Fruit fly (Drosophila melanogaster) whole organism, wandering third instar larva: ENCODE results near the gene Bili.

Experiments used
- Dif ChIP-seq: fragments of 200-275, 200-300 bp; sonication (Bioruptor generic); optimal IDR thresholded peaks from 2 replicates; lab custom pipeline; 2018; ENCODE audit warnings: missing biosample characterization, missing genetic modification characterization; ENCODE audit not compliant: partially characterized antibody
- N ChIP-seq: fragments of >200 bp; optimal IDR thresholded peaks from 2 replicates; lab custom pipeline; 2018; ENCODE audit warnings: missing biosample characterization, missing external identifiers, missing genetic modification characterization
- Vsx2 ChIP-seq: fragments of 200-300, 225-300 bp; sonication (Bioruptor generic); optimal IDR thresholded peaks from 2 replicates; lab custom pipeline; 2018; ENCODE audit warnings: missing biosample characterization, missing genetic modification characterization; ENCODE audit not compliant: partially characterized antibody
- h ChIP-seq: fragments of 200-800 bp; sonication (Bioruptor generic); optimal IDR thresholded peaks from 3 replicates; lab custom pipeline; 2016; ENCODE audit warnings: missing biosample characterization, mild to moderate bottlenecking, missing genetic modification characterization
- lola ChIP-seq: fragments of >200 bp; optimal IDR thresholded peaks from 2 replicates; lab custom pipeline; 2017; ENCODE audit warnings: missing biosample characterization, missing genetic modification characterization
- pan ChIP-seq: fragments of >200 bp; optimal IDR thresholded peaks from 2 replicates; lab custom pipeline; 2017
- rgr ChIP-seq: fragments of 200-800 bp; sonication (Bioruptor generic); optimal IDR thresholded peaks from 3 replicates; lab custom pipeline; 2016; ENCODE audit warnings: missing biosample characterization, mild to moderate bottlenecking, missing genetic modification characterization
- sv ChIP-seq: fragments of 200-800 bp; sonication (Bioruptor generic); optimal IDR thresholded peaks from 3 replicates; lab custom pipeline; 2016; ENCODE audit warnings: missing biosample characterization, missing genetic modification characterization
- usp ChIP-seq: fragments of >200 bp; optimal IDR thresholded peaks from 2 replicates; lab custom pipeline; 2017; ENCODE audit warnings: missing biosample characterization, missing genetic modification characterization

Gene Bili

dm6 chr3R:25183484-25184442, 52.7 kb downstream of the Bili start, which contains the start of gene dan (continued):
- TF ChIP-seq usp (GFP tag; lab: Kevin White, UChicago), result no peak
- peak; percentile 67 for TF ChIP-seq Vsx2 (GFP tag; lab: Kevin White, UChicago)
- no peak for TF ChIP-seq sv (GFP tag; lab: Kevin White, UChicago)
- TF ChIP-seq pan (lab: Kevin White, UChicago), result no peak
- TF ChIP-seq rgr (GFP tag; lab: Kevin White, UChicago), result peak; percentile 36
- TF ChIP-seq, all 38 proteins: peak for 14

DNA sequence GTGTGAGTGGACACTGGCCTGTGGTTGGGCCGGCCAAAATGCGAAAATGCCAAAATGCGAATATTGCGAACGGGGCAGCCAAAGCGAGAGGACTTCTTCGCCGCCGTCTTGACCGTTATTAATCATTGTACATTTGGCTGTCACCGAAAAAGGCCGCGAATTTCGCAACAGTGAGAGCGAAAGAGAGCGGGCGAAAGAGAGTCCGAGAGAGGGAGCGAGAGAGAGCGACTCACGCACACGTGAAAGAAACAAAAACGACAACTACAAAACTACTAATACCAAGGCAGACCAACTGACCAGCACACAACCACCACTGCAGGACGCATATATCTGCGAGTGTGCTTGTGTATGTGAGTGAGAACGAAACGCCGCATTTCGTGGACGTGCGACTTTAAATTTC, 53.4 kb downstream of the Bili start:
- TF ChIP-seq pan (lab: Kevin White, UChicago) (no peak), Dif (GFP tag; lab: Kevin White, UChicago) (no peak), N (GFP tag; lab: Kevin White, UChicago) (peak; percentile 67), lola (GFP tag; lab: Kevin White, UChicago) (no peak), rgr (GFP tag; lab: Kevin White, UChicago) (no peak), h (no peak), usp (GFP tag; lab: Kevin White, UChicago) (no peak)
